Fruit fly (Drosophila melanogaster) whole organism, embryonic: ENCODE data around the gene NK7.1.

Experiments
- CG11695 ChIP-seq: fragments of 200-800 bp; sonication (Bioruptor generic); IDR thresholded peaks from 3 replicates; pipeline ENCODE4 v1.3.6; 2022; ENCODE audit warnings: missing biosample characterization, missing genetic modification characterization
- CG12391 ChIP-seq: fragments of 200-800 bp; sonication (Bioruptor generic); optimal IDR thresholded peaks from 3 replicates; lab custom pipeline; 2018; ENCODE audit warnings: missing biosample characterization, mild to moderate bottlenecking, missing genetic modification characterization, moderate library complexity
- CG14860 ChIP-seq: fragments of 200-800 bp; sonication (Bioruptor generic); IDR thresholded peaks from 3 replicates; pipeline ENCODE4 v1.3.6; 2022; ENCODE audit warnings: missing biosample characterization, missing genetic modification characterization; ENCODE audit not compliant: partially characterized antibody
- CG1647 ChIP-seq: fragments of 200-800 bp; sonication (Bioruptor generic); optimal IDR thresholded peaks from 3 replicates; lab custom pipeline; 2016; ENCODE audit warnings: missing biosample characterization, missing genetic modification characterization
- CG17361 ChIP-seq: fragments of 200-800 bp; sonication (Bioruptor generic); IDR thresholded peaks from 3 replicates; pipeline ENCODE4 v1.3.6; 2022; ENCODE audit warnings: missing biosample characterization, missing genetic modification characterization
- CG18011 ChIP-seq: fragments of 200-800 bp; sonication (Bioruptor generic); optimal IDR thresholded peaks from 2 replicates; lab custom pipeline; 2017; ENCODE audit warnings: missing biosample characterization, missing genetic modification characterization, mild to moderate bottlenecking, moderate library complexity, missing genotype
- CG2116 ChIP-seq: fragments of 200-800 bp; sonication (Bioruptor generic); optimal IDR thresholded peaks from 3 replicates; lab custom pipeline; 2018; ENCODE audit warnings: missing biosample characterization, mild to moderate bottlenecking, missing genetic modification characterization
- CG2678 ChIP-seq: fragments of 200-800 bp; sonication (Bioruptor generic); optimal IDR thresholded peaks from 3 replicates; lab custom pipeline; 2019; ENCODE audit warnings: missing biosample characterization, mild to moderate bottlenecking, missing genetic modification characterization, moderate library complexity
- CG32767 ChIP-seq: fragments of 200-800 bp; sonication (Bioruptor generic); IDR thresholded peaks from 2 replicates; pipeline ENCODE4 v1.3.6; 2022; ENCODE audit warnings: missing biosample characterization, missing genetic modification characterization
- CG5245 ChIP-seq: fragments of 200-800 bp; sonication (Bioruptor generic); optimal IDR thresholded peaks from 3 replicates; lab custom pipeline; 2016; ENCODE audit warnings: missing biosample characterization, missing genetic modification characterization
- CG5953 ChIP-seq: fragments of 200-800 bp; sonication (Bioruptor generic); IDR thresholded peaks from 2 replicates; pipeline ENCODE4 v1.3.6; 2022; ENCODE audit warnings: missing biosample characterization, missing genetic modification characterization
- CG6765 ChIP-seq: fragments of 200-800 bp; sonication (Bioruptor generic); optimal IDR thresholded peaks from 3 replicates; lab custom pipeline; 2017; ENCODE audit warnings: missing biosample characterization, mild to moderate bottlenecking, missing genetic modification characterization
- CG6791 ChIP-seq: fragments of 200-800 bp; sonication (Bioruptor generic); IDR thresholded peaks from 3 replicates; pipeline ENCODE4 v1.3.6; 2022; ENCODE audit warnings: missing biosample characterization, missing genetic modification characterization; ENCODE audit not compliant: partially characterized antibody
- CG7839 ChIP-seq: fragments of 200-800 bp; sonication (Bioruptor generic); optimal IDR thresholded peaks from 3 replicates; lab custom pipeline; 2018; ENCODE audit warnings: missing biosample characterization, mild to moderate bottlenecking, missing genetic modification characterization, moderate library complexity
- CHES-1-like ChIP-seq: fragments of 200-800 bp; sonication (Bioruptor generic); optimal IDR thresholded peaks from 2 replicates; lab custom pipeline; 2016; ENCODE audit warnings: missing biosample characterization, missing genetic modification characterization
- HLH4C ChIP-seq: fragments of 200-800 bp; sonication (Bioruptor generic); IDR thresholded peaks from 3 replicates; pipeline ENCODE4 v1.3.6; 2022; ENCODE audit warnings: missing biosample characterization, missing genetic modification characterization; ENCODE audit not compliant: partially characterized antibody
- HLH54F ChIP-seq: fragments of 200-800 bp; sonication (Bioruptor generic); optimal IDR thresholded peaks from 3 replicates; lab custom pipeline; 2016; ENCODE audit warnings: missing biosample characterization, missing genetic modification characterization
- HmgZ ChIP-seq: fragments of 200-800 bp; sonication (Bioruptor generic); optimal IDR thresholded peaks from 2 replicates; lab custom pipeline; 2018; ENCODE audit warnings: missing biosample characterization, mild to moderate bottlenecking, missing genetic modification characterization
- NC2α ChIP-seq: fragments of 200-800 bp; sonication (Bioruptor generic); optimal IDR thresholded peaks from 2 replicates; lab custom pipeline; 2016; ENCODE audit warnings: missing biosample characterization, missing genetic modification characterization
- NC2β ChIP-seq: fragments of 200-800 bp; sonication (Bioruptor generic); optimal IDR thresholded peaks from 2 replicates; lab custom pipeline; 2016; ENCODE audit warnings: missing biosample characterization, missing genetic modification characterization
- NFAT ChIP-seq: fragments of 200-800 bp; sonication (Bioruptor generic); IDR thresholded peaks from 2 replicates; pipeline ENCODE4 v1.3.6; 2022; ENCODE audit warnings: missing biosample characterization, missing genetic modification characterization
- Scr ChIP-seq: fragments of 200-800 bp; sonication (Bioruptor generic); IDR thresholded peaks from 2 replicates; pipeline ENCODE4 v1.3.6; 2022; ENCODE audit warnings: missing biosample characterization, missing genetic modification characterization; ENCODE audit not compliant: partially characterized antibody
- TFAM ChIP-seq: fragments of 200-800 bp; sonication (Bioruptor generic); optimal IDR thresholded peaks from 2 replicates; lab custom pipeline; 2017; ENCODE audit warnings: missing biosample characterization, missing genetic modification characterization, inconsistent platforms
- Usf ChIP-seq: fragments of 200-800 bp; sonication (Bioruptor generic); optimal IDR thresholded peaks from 2 replicates; lab custom pipeline; 2017; ENCODE audit warnings: missing genotype, missing biosample characterization, missing genetic modification characterization
- ara ChIP-seq: fragments of 200-800 bp; sonication (Bioruptor generic); IDR thresholded peaks from 2 replicates; pipeline ENCODE4 v1.3.6; 2022; ENCODE audit warnings: missing biosample characterization, missing genetic modification characterization
- bcd ChIP-seq: fragments of 200-800 bp; sonication (Bioruptor generic); optimal IDR thresholded peaks from 2 replicates; lab custom pipeline; 2017; ENCODE audit warnings: missing biosample characterization, mild to moderate bottlenecking, missing genetic modification characterization
- cas ChIP-seq: fragments of 200-800 bp; sonication (Bioruptor generic); IDR thresholded peaks from 2 replicates; pipeline ENCODE4 v1.3.6; 2022; ENCODE audit warnings: missing biosample characterization, missing genetic modification characterization
- cato ChIP-seq: fragments of 200-800 bp; sonication (Bioruptor generic); optimal IDR thresholded peaks from 2 replicates; lab custom pipeline; 2016; ENCODE audit warnings: missing biosample characterization, missing genetic modification characterization, borderline replicate concordance
- disco-r ChIP-seq: fragments of 200-800 bp; sonication (Bioruptor generic); optimal IDR thresholded peaks from 2 replicates; lab custom pipeline; 2016; ENCODE audit warnings: missing biosample characterization, missing genetic modification characterization
- dpn ChIP-seq, 2 experiments: fragments of 200-800 bp; sonication (Bioruptor generic); optimal IDR thresholded peaks; 3 replicates each; lab custom pipeline; 2016; ENCODE audit warnings: missing biosample characterization in 2 of 2, missing genetic modification characterization in 2 of 2
- fru ChIP-seq: fragments of >200 bp; optimal IDR thresholded peaks from 2 replicates; lab custom pipeline; 2017
- gce ChIP-seq: fragments of 200-800 bp; sonication (Bioruptor generic); IDR thresholded peaks from 3 replicates; pipeline ENCODE4 v1.3.6; 2022; ENCODE audit warnings: missing biosample characterization, missing genetic modification characterization
- gcm2 ChIP-seq: fragments of 200-800 bp; sonication (Bioruptor generic); optimal IDR thresholded peaks from 2 replicates; lab custom pipeline; 2016; ENCODE audit warnings: missing biosample characterization, missing genetic modification characterization
- hkb ChIP-seq, 2 experiments: fragments of 200-800 bp in 1 of 2; fragments of >200 bp in 1 of 2; sonication (Bioruptor generic) in 1 of 2; IDR thresholded peaks in 1 of 2; optimal IDR thresholded peaks in 1 of 2; 2 replicates each; pipeline versions ENCODE4 v1.3.6 to Lab custom; 2017 to 2022; ENCODE audit warnings: missing biosample characterization in 1 of 2, missing genetic modification characterization in 1 of 2
- jing ChIP-seq: fragments of 200-800 bp; sonication (Bioruptor generic); optimal IDR thresholded peaks from 2 replicates; lab custom pipeline; 2018; ENCODE audit warnings: missing biosample characterization, mild to moderate bottlenecking, missing genetic modification characterization
- lmd ChIP-seq: fragments of 200-800 bp; sonication (Bioruptor generic); IDR thresholded peaks from 2 replicates; pipeline ENCODE4 v1.3.6; 2022; ENCODE audit warnings: missing biosample characterization, missing genetic modification characterization
- prd ChIP-seq, 3 experiments: fragments of >200 bp in 2 of 3; fragments of 200-800 bp in 1 of 3; sonication (Bioruptor generic) in 1 of 3; optimal IDR thresholded peaks in 2 of 3; IDR thresholded peaks in 1 of 3; 2 replicates in 2 of 3; 3 replicates in 1 of 3; pipeline versions ENCODE4 v1.3.6 to Lab custom; 2017 to 2022; ENCODE audit warnings: missing biosample characterization in 1 of 3, missing genetic modification characterization in 1 of 3
- repo ChIP-seq: fragments of 200-800 bp; sonication (Bioruptor generic); optimal IDR thresholded peaks from 2 replicates; lab custom pipeline; 2016; ENCODE audit warnings: missing biosample characterization, missing genetic modification characterization
- salm ChIP-seq: fragments of 200-800 bp; sonication (Bioruptor generic); optimal IDR thresholded peaks from 2 replicates; lab custom pipeline; 2018; ENCODE audit warnings: missing biosample characterization, mild to moderate bottlenecking, missing genetic modification characterization
- slbo ChIP-seq: fragments of 200-800 bp; sonication (Bioruptor generic); IDR thresholded peaks from 2 replicates; pipeline ENCODE4 v1.3.6; 2022; ENCODE audit warnings: missing biosample characterization, missing genetic modification characterization
- sqz ChIP-seq: fragments of 200-800 bp; sonication (Bioruptor generic); optimal IDR thresholded peaks from 3 replicates; lab custom pipeline; 2018; ENCODE audit warnings: missing biosample characterization, mild to moderate bottlenecking, missing genetic modification characterization
- sr ChIP-seq: fragments of 200-800 bp; sonication (Bioruptor generic); IDR thresholded peaks from 3 replicates; pipeline ENCODE4 v1.3.6; 2022; ENCODE audit warnings: missing biosample characterization, missing genetic modification characterization
- stwl ChIP-seq: fragments of 200-800 bp; sonication (Bioruptor generic); optimal IDR thresholded peaks from 3 replicates; lab custom pipeline; 2018; ENCODE audit warnings: missing biosample characterization, mild to moderate bottlenecking, missing genetic modification characterization, moderate library complexity
- toy ChIP-seq: fragments of 200-800 bp; sonication (Bioruptor generic); IDR thresholded peaks from 2 replicates; pipeline ENCODE4 v1.3.6; 2022; ENCODE audit warnings: missing biosample characterization, missing genetic modification characterization
- twi ChIP-seq: fragments of 200-800 bp; optimal IDR thresholded peaks from 2 replicates; lab custom pipeline; 2019; ENCODE audit warnings: missing biosample characterization, mild to moderate bottlenecking, missing genetic modification characterization, moderate library complexity
- tx ChIP-seq: fragments of 200-800 bp; sonication (Bioruptor generic); optimal IDR thresholded peaks from 2 replicates; lab custom pipeline; 2016; ENCODE audit warnings: missing biosample characterization, missing genetic modification characterization
- unpg ChIP-seq: fragments of 200-800 bp; sonication (Bioruptor generic); optimal IDR thresholded peaks from 3 replicates; lab custom pipeline; 2018; ENCODE audit warnings: missing biosample characterization, mild to moderate bottlenecking, missing genetic modification characterization, moderate library complexity
- vfl ChIP-seq: fragments of 200-800 bp; sonication (Bioruptor generic); optimal IDR thresholded peaks from 2 replicates; lab custom pipeline; 2016; ENCODE audit warnings: missing biosample characterization, missing genetic modification characterization
- vnd ChIP-seq: fragments of 200-800 bp; sonication (Bioruptor generic); IDR thresholded peaks from 3 replicates; pipeline ENCODE4 v1.3.6; 2022; ENCODE audit warnings: missing biosample characterization, missing genetic modification characterization; ENCODE audit not compliant: partially characterized antibody
- wdn ChIP-seq: fragments of 200-800 bp; sonication (Bioruptor generic); IDR thresholded peaks from 2 replicates; pipeline ENCODE4 v1.3.6; 2022; ENCODE audit warnings: missing biosample characterization, missing genetic modification characterization
- zfh1 ChIP-seq: fragments of 200-800 bp; sonication (Bioruptor generic); IDR thresholded peaks from 3 replicates; pipeline ENCODE4 v1.3.6; 2022; ENCODE audit warnings: missing biosample characterization, missing genetic modification characterization

Gene NK7.1

dm6 chr3R:14387840-14388239 lies 15.1 kb upstream of the NK7.1 start (continued):
- TF ChIP-seq hkb (optimal IDR thresholded peaks at IDR 0.05; lab: Kevin White, UChicago) (no peak), hkb (GFP tag; IDR thresholded peaks at IDR 0.05; lab: Robert Waterston, UW) (peak; percentile 20; the same call in 1 of the 2 replicates), ara (peak; percentile 52; the same call in 1 of the 2 replicates), salm (tag; lab: Kevin White, UChicago) (no peak), dpn (GFP tag; optimal IDR thresholded peaks at IDR 0.05; lab: Kevin White, UChicago) (peak in 1 of 2 experiments; percentile 14), gcm2 (no peak), fru (lab: Kevin White, UChicago) (no peak), sr (no peak), CG6791 (GFP tag; lab: Robert Waterston, UW) (no peak), CG5953 (GFP tag; lab: Robert Waterston, UW) (no peak), CG12391 (peak; percentile 7), HmgZ (tag; lab: Kevin White, UChicago) (no peak), unpg (GFP tag; lab: Kevin White, UChicago) (peak; percentile 16), repo (GFP tag; lab: Kevin White, UChicago) (no peak), gce (GFP tag; lab: Robert Waterston, UW) (no peak), CG14860 (GFP tag; lab: Robert Waterston, UW) (no peak), twi (no peak), CG18011 (no peak), CG11695 (no peak), CG32767 (GFP tag; lab: Robert Waterston, UW) (no peak), vnd (GFP tag; lab: Robert Waterston, UW) (no peak), Usf (no peak), CHES-1-like (GFP tag; lab: Kevin White, UChicago) (no peak), lmd (GFP tag; lab: Robert Waterston, UW) (peak; percentile 54), NC2α (GFP tag; lab: Kevin White, UChicago) (no peak), CG7839 (tag; lab: Kevin White, UChicago) (peak; percentile 24), CG17361 (GFP tag; lab: Robert Waterston, UW) (no peak), CG5245 (no peak), CG1647 (no peak), CG6765 (GFP tag; lab: Kevin White, UChicago) (no peak), NFAT (GFP tag; lab: Robert Waterston, UW) (no peak), cato (GFP tag; lab: Kevin White, UChicago) (no peak), toy (no peak), disco-r (no peak), NC2β (GFP tag; lab: Kevin White, UChicago) (no peak), CG2678 (tag; lab: Kevin White, UChicago) (peak; percentile 11), sqz (no peak), TFAM (GFP tag; lab: Kevin White, UChicago) (no peak), bcd (GFP tag; lab: Kevin White, UChicago) (no peak), slbo (GFP tag; lab: Robert Waterston, UW) (no peak), Scr (GFP tag; lab: Robert Waterston, UW) (no peak), HLH4C (GFP tag; lab: Robert Waterston, UW) (no peak), tx (GFP tag; lab: Kevin White, UChicago) (no peak), zfh1 (GFP tag; lab: Robert Waterston, UW) (peak; percentile 17; the same call in 1 of the 3 replicates), prd (optimal IDR thresholded peaks at IDR 0.05; lab: Kevin White, UChicago) (no peak), prd (GFP tag; IDR thresholded peaks at IDR 0.05; lab: Robert Waterston, UW) (peak; percentile 57; the same call in 2 of the 3 replicates), stwl (tag; lab: Kevin White, UChicago) (no peak), HLH54F (GFP tag; lab: Kevin White, UChicago) (no peak), vfl (no peak), CG2116 (GFP tag; lab: Kevin White, UChicago) (no peak), wdn (GFP tag; lab: Robert Waterston, UW) (no peak), jing (GFP tag; lab: Kevin White, UChicago) (no peak), cas (no peak)
